Worm (Caenorhabditis elegans): ENCODE data around the gene R08A2.7.

DNA sequence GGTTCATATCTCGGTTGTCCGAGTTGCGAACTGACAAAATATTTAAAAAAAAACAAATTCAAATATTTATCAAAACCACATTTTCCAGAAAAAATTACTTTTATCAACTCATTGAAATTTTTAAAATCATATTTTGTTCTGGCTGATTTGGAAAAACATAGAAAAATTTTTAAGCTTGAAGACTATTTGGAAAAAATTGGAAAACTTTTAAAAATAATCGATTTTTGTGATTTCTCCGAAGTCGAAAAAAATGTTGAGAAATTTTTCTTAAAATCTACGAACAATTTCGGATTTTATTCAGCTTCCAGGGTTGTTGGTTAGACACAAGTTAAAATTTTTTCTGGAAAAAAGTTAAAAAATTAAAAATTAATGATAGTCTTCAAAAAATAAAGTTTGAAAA is 13.7 kb downstream of the R08A2.7 start, which contains the start of gene Y50E8A.5:
- TF ChIP-seq alr-1 (tag; optimal IDR thresholded peaks at IDR 0.05) (no peak), ceh-16 (tag; optimal IDR thresholded peaks at IDR 0.05) (no peak), nhr-25 (tag; optimal IDR thresholded peaks at IDR 0.05) (no peak), egl-27 (tag; optimal IDR thresholded peaks at IDR 0.05) (no peak)

All from whole organism, L2 larva.